Worm (Caenorhabditis elegans): ENCODE results near the gene K04A8.1.

K04A8.1 gene

DNA sequence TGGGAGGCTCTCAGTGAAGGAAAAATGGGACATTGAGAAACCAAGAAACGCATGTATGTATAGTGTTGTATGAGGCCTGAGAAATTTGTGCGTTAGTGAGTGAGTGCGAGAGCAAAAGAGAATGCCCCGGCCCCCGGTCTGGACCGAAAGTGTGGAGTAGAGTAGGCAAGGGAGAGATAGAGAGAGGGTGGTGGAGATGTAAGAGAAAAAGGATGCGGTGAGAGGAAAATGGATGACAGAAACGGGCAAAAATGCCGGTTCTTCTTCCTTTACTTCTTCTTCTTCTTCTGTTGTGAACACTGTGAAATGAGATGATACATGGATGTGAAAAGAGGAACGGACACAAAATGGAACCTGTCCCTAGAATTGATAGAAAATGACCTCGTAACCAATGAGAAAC lies 27.8 kb upstream of the K04A8.1 start:
- TF ChIP-seq B0336.3 (GFP tag; IDR thresholded peaks at IDR 0.05) (no peak), cebp-1 (GFP tag; IDR thresholded peaks at IDR 0.05) (no peak), cebp-1 (tag; optimal IDR thresholded peaks at IDR 0.05) (peak; percentile 24), nfyb-1 (GFP tag; IDR thresholded peaks at IDR 0.05) (0 out of 2 replicates have a peak, but pooled peaks have one; percentile 42), lir-1 (GFP tag; conservative IDR thresholded peaks at IDR 0.05) (no peak), egl-44 (GFP tag; IDR thresholded peaks at IDR 0.05) (0 out of 2 replicates have a peak, but pooled peaks have one; percentile 28), ceh-40 (GFP tag; IDR thresholded peaks at IDR 0.05) (0 out of 2 replicates have a peak, but pooled peaks have one; percentile 42)

DNA sequence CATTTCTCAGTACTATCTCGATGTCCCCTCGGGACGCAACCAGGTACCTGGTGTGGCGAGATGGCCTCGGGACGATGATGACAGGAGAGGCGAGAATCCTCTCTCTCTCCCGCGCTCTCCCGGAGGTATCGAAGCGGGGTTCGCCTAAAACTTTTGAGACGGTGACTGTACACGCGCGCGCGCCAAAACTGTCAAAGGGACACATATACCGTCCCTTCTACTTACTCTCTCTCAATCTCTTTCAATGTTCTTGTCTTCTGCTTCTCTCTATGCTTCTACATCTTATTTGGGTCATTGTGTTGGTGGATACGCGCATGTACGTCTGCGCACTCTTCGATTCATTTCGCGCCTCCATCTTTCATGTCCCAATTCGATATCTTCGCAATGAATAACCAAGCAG lies 24.3 kb upstream of the K04A8.1 start:
- TF ChIP-seq tlf-1 (GFP tag; optimal IDR thresholded peaks at IDR 0.05) (no peak), atf-7 (tag; optimal IDR thresholded peaks at IDR 0.05) (peak; percentile 0), him-1 (tag; optimal IDR thresholded peaks at IDR 0.05) (no peak), ama-1 (optimal IDR thresholded peaks at IDR 0.05) (no peak), ama-1 (GFP tag; optimal IDR thresholded peaks at IDR 0.05) (no peak), bed-1 (GFP tag; IDR thresholded peaks at IDR 0.05) (no peak), let-607 (tag; optimal IDR thresholded peaks at IDR 0.05) (no peak), snpc-1.3 (tag; optimal IDR thresholded peaks at IDR 0.05; ENCODE audit: insufficient read depth) (no peak), zim-3 (tag; optimal IDR thresholded peaks at IDR 0.05) (no peak), mxl-1 (tag; optimal IDR thresholded peaks at IDR 0.05) (no peak), egl-44 (GFP tag; IDR thresholded peaks at IDR 0.05) (no peak), sea-2 (GFP tag; IDR thresholded peaks at IDR 0.05) (no peak), attf-6 (GFP tag; IDR thresholded peaks at IDR 0.05) (no peak), ztf-22 (GFP tag; optimal IDR thresholded peaks at IDR 0.05) (no peak), C06A6.2 (GFP tag; conservative IDR thresholded peaks at IDR 0.05) (no peak), hsf-1 (GFP tag; IDR thresholded peaks at IDR 0.05) (no peak), ets-4 (GFP tag; optimal IDR thresholded peaks at IDR 0.05) (no peak), nfya-2 (GFP tag; IDR thresholded peaks at IDR 0.05) (no peak), mcd-1 (GFP tag; IDR thresholded peaks at IDR 0.05) (0 out of 2 replicates have a peak, but pooled peaks have one; percentile 31), F57A8.1 (GFP tag; optimal IDR thresholded peaks at IDR 0.05) (no peak), cebp-1 (GFP tag; IDR thresholded peaks at IDR 0.05) (no peak), cebp-1 (tag; optimal IDR thresholded peaks at IDR 0.05) (peak; percentile 15), zfh-2 (GFP tag; conservative IDR thresholded peaks at IDR 0.05) (peak; percentile 85), mel-28 (tag; optimal IDR thresholded peaks at IDR 0.05; ENCODE audit: borderline replicate concordance) (no peak), lin-26 (GFP tag; IDR thresholded peaks at IDR 0.05) (peak; percentile 26; the same call in 1 of the 2 replicates), F37B4.10 (GFP tag; IDR thresholded peaks at IDR 0.05) (no peak), ztf-28 (GFP tag; IDR thresholded peaks at IDR 0.05) (no peak), madf-8 (GFP tag; conservative IDR thresholded peaks at IDR 0.05) (no peak), ceh-40 (GFP tag; IDR thresholded peaks at IDR 0.05) (no peak), nhr-27 (tag; optimal IDR thresholded peaks at IDR 0.05) (no peak), attf-5 (GFP tag; optimal IDR thresholded peaks at IDR 0.05) (no peak), T07F8.4 (tag; optimal IDR thresholded peaks at IDR 0.05) (no peak), nhr-90 (tag; optimal IDR thresholded peaks at IDR 0.05) (no peak), F57C9.4 (tag; optimal IDR thresholded peaks at IDR 0.05) (no peak), Y56A3A.18 (GFP tag; IDR thresholded peaks at IDR 0.05) (no peak), akir-1 (GFP tag; optimal IDR thresholded peaks at IDR 0.05) (no peak), nfyb-1 (GFP tag; IDR thresholded peaks at IDR 0.05) (no peak), efl-1 (GFP tag; optimal IDR thresholded peaks at IDR 0.05) (no peak), ekl-4 (GFP tag; IDR thresholded peaks at IDR 0.05) (no peak), pha-4 (tag; optimal IDR thresholded peaks at IDR 0.05) (no peak), hmg-1.2 (GFP tag; IDR thresholded peaks at IDR 0.05) (no peak), egrh-3 (GFP tag; IDR thresholded peaks at IDR 0.05) (no peak; the same call in 1 of the 2 replicates), ceh-27 (GFP tag; optimal IDR thresholded peaks at IDR 0.05) (peak; percentile 14), sptf-2 (GFP tag; optimal IDR thresholded peaks at IDR 0.05) (no peak), nfya-1 (tag; optimal IDR thresholded peaks at IDR 0.05; ENCODE audit: borderline replicate concordance, insufficient read depth) (no peak)
